Worm (Caenorhabditis elegans) whole organism, late embryonic: Measurements from ENCODE around the gene Y53C12B.7.

ENCODE experiments used
- F13H6.1 ChIP-seq: sonication (generic microtip); optimal IDR thresholded peaks from 2 replicates; lab custom pipeline; 2016; ENCODE audit warnings: missing genetic modification characterization, missing compliant biosample characterization
- K02D7.2 ChIP-seq: sonication (generic microtip); optimal IDR thresholded peaks from 2 replicates; lab custom pipeline; 2017; ENCODE audit warnings: mild to moderate bottlenecking, missing genetic modification characterization, missing compliant biosample characterization
- ceh-14 ChIP-seq: sonication (generic microtip); optimal IDR thresholded peaks from 2 replicates; lab custom pipeline; 2016; ENCODE audit warnings: missing genotype, missing genetic modification characterization, missing compliant biosample characterization
- ceh-18 ChIP-seq: sonication (generic microtip); optimal IDR thresholded peaks from 2 replicates; lab custom pipeline; 2016; ENCODE audit warnings: missing genetic modification characterization, missing compliant biosample characterization
- ceh-19 ChIP-seq: fragments of 200-800 bp; sonication (Bioruptor generic); optimal IDR thresholded peaks from 2 replicates; lab custom pipeline; 2018; ENCODE audit warnings: mild to moderate bottlenecking, missing genetic modification characterization, missing compliant biosample characterization
- ceh-2 ChIP-seq: sonication (generic microtip); optimal IDR thresholded peaks from 2 replicates; lab custom pipeline; 2016; ENCODE audit warnings: missing genotype, missing genetic modification characterization, missing compliant biosample characterization
- ceh-22 ChIP-seq: sonication (generic microtip); optimal IDR thresholded peaks from 2 replicates; lab custom pipeline; 2017; ENCODE audit warnings: missing biosample characterization, missing genetic modification characterization
- ceh-24 ChIP-seq: sonication (generic microtip); optimal IDR thresholded peaks from 2 replicates; lab custom pipeline; 2016; ENCODE audit warnings: mild to moderate bottlenecking, missing genetic modification characterization, missing compliant biosample characterization
- ceh-30 ChIP-seq: fragments of 150-350 bp; optimal IDR thresholded peaks from 2 replicates; lab custom pipeline; 2014; ENCODE audit warnings: missing biosample characterization, missing genetic modification characterization
- ceh-34 ChIP-seq: sonication (generic microtip); optimal IDR thresholded peaks from 2 replicates; lab custom pipeline; 2016; ENCODE audit warnings: mild to moderate bottlenecking, missing genetic modification characterization, missing compliant biosample characterization
- ceh-45 ChIP-seq: fragments of 200-800 bp; sonication (Bioruptor generic); IDR thresholded peaks from 2 replicates; pipeline ENCODE4 v1.3.6; 2022; ENCODE audit warnings: missing genetic modification reagents, missing genetic modification characterization, missing compliant biosample characterization
- ceh-48 ChIP-seq: sonication (generic microtip); optimal IDR thresholded peaks from 2 replicates; lab custom pipeline; 2016; ENCODE audit warnings: missing genetic modification characterization, inconsistent platforms, missing compliant biosample characterization
- che-1 ChIP-seq: sonication (generic microtip); optimal IDR thresholded peaks from 2 replicates; lab custom pipeline; 2016; ENCODE audit warnings: mild to moderate bottlenecking, missing genetic modification characterization, missing compliant biosample characterization
- ets-4 ChIP-seq: sonication (generic microtip); optimal IDR thresholded peaks from 2 replicates; lab custom pipeline; 2016; ENCODE audit warnings: missing genetic modification characterization, missing compliant biosample characterization
- eyg-1 ChIP-seq: sonication (generic microtip); optimal IDR thresholded peaks from 2 replicates; lab custom pipeline; 2016; ENCODE audit warnings: missing genotype, missing genetic modification characterization, missing compliant biosample characterization
- fax-1 ChIP-seq: sonication (generic microtip); optimal IDR thresholded peaks from 2 replicates; lab custom pipeline; 2016; ENCODE audit warnings: missing genotype, missing genetic modification characterization, missing compliant biosample characterization
- fkh-6 ChIP-seq: sonication (generic microtip); optimal IDR thresholded peaks from 2 replicates; lab custom pipeline; 2016; ENCODE audit warnings: missing genetic modification characterization, missing compliant biosample characterization
- hlh-13 ChIP-seq: fragments of 200-800 bp; sonication (Bioruptor generic); optimal IDR thresholded peaks from 2 replicates; lab custom pipeline; 2018; ENCODE audit warnings: mild to moderate bottlenecking, missing genetic modification characterization, missing compliant biosample characterization
- hlh-15 ChIP-seq: sonication (generic microtip); optimal IDR thresholded peaks from 2 replicates; lab custom pipeline; 2016; ENCODE audit warnings: missing genetic modification characterization, missing compliant biosample characterization
- hlh-30 ChIP-seq: sonication (generic microtip); optimal IDR thresholded peaks from 2 replicates; lab custom pipeline; 2017; ENCODE audit warnings: antibody characterized with exemption, missing genetic modification characterization, missing compliant biosample characterization; ENCODE audit not compliant: insufficient read depth
- hlh-6 ChIP-seq: sonication (generic microtip); optimal IDR thresholded peaks from 2 replicates; lab custom pipeline; 2016; ENCODE audit warnings: missing genotype, missing genetic modification characterization, missing compliant biosample characterization
- lim-6 ChIP-seq: sonication (generic microtip); optimal IDR thresholded peaks from 2 replicates; lab custom pipeline; 2016; ENCODE audit warnings: missing genetic modification characterization, missing compliant biosample characterization
- lin-11 ChIP-seq: fragments of 200-800 bp; sonication (Bioruptor generic); optimal IDR thresholded peaks from 2 replicates; lab custom pipeline; 2018; ENCODE audit warnings: mild to moderate bottlenecking, missing genetic modification characterization, missing compliant biosample characterization
- madf-2 ChIP-seq: sonication (generic microtip); optimal IDR thresholded peaks from 2 replicates; lab custom pipeline; 2017; ENCODE audit warnings: missing genetic modification characterization, missing compliant biosample characterization
- nhr-11 ChIP-seq: fragments of 150-350 bp; optimal IDR thresholded peaks from 2 replicates; lab custom pipeline; 2014; ENCODE audit warnings: missing biosample characterization, missing genetic modification characterization
- nhr-232 ChIP-seq: sonication (generic microtip); optimal IDR thresholded peaks from 2 replicates; lab custom pipeline; 2016; ENCODE audit warnings: missing genetic modification characterization, missing compliant biosample characterization
- pag-3 ChIP-seq: sonication (generic microtip); optimal IDR thresholded peaks from 2 replicates; lab custom pipeline; 2016; ENCODE audit warnings: missing compliant biosample characterization, missing genetic modification characterization, borderline replicate concordance
- pat-9 ChIP-seq: fragments of 200-800 bp; sonication (Bioruptor generic); optimal IDR thresholded peaks from 2 replicates; lab custom pipeline; 2018; ENCODE audit warnings: mild to moderate bottlenecking, missing genetic modification characterization, moderate library complexity, missing compliant biosample characterization
- pax-1 ChIP-seq: fragments of 150-350 bp; optimal IDR thresholded peaks from 2 replicates; lab custom pipeline; 2014; ENCODE audit warnings: missing biosample characterization, missing genetic modification characterization
- pqm-1 ChIP-seq: sonication (generic microtip); optimal IDR thresholded peaks from 2 replicates; lab custom pipeline; 2016; ENCODE audit warnings: missing genetic modification characterization, missing compliant biosample characterization
- pros-1 ChIP-seq: fragments of 150-350 bp; optimal IDR thresholded peaks from 2 replicates; lab custom pipeline; 2014; ENCODE audit warnings: missing biosample characterization, missing genetic modification reagents, missing genetic modification characterization
- rnt-1 ChIP-seq: sonication (generic microtip); optimal IDR thresholded peaks from 2 replicates; lab custom pipeline; 2016; ENCODE audit warnings: missing genetic modification characterization, missing compliant biosample characterization
- sdc-2 ChIP-seq: sonication (generic microtip); optimal IDR thresholded peaks from 2 replicates; lab custom pipeline; 2016; ENCODE audit warnings: missing genotype, missing genetic modification characterization, missing compliant biosample characterization
- sox-2 ChIP-seq: fragments of 200-800 bp; sonication (Bioruptor generic); IDR thresholded peaks from 2 replicates; pipeline ENCODE4 v1.3.6; 2022; ENCODE audit warnings: missing genetic modification reagents, missing genetic modification characterization, missing compliant biosample characterization
- sox-4 ChIP-seq: sonication (generic microtip); optimal IDR thresholded peaks from 2 replicates; lab custom pipeline; 2017; ENCODE audit warnings: mild to moderate bottlenecking, missing genetic modification characterization, inconsistent platforms, missing compliant biosample characterization
- syd-9 ChIP-seq: sonication (generic microtip); optimal IDR thresholded peaks from 2 replicates; lab custom pipeline; 2016; ENCODE audit warnings: mild to moderate bottlenecking, missing genetic modification characterization, moderate library complexity, missing compliant biosample characterization
- tbx-7 ChIP-seq: sonication (generic microtip); optimal IDR thresholded peaks from 2 replicates; lab custom pipeline; 2016; ENCODE audit warnings: missing genotype, missing genetic modification characterization, missing compliant biosample characterization
- unc-42 ChIP-seq: sonication (generic microtip); optimal IDR thresholded peaks from 2 replicates; lab custom pipeline; 2016; ENCODE audit warnings: missing genotype, missing genetic modification characterization, missing compliant biosample characterization
- unc-55 ChIP-seq: sonication (generic microtip); optimal IDR thresholded peaks from 2 replicates; lab custom pipeline; 2017; ENCODE audit warnings: missing biosample characterization, missing genetic modification reagents, missing genetic modification characterization
- unc-86 ChIP-seq: sonication (generic microtip); optimal IDR thresholded peaks from 2 replicates; lab custom pipeline; 2016; ENCODE audit warnings: missing genetic modification characterization, missing compliant biosample characterization

Gene Y53C12B.7

ce11 chrII:9759382-9759781 lies 6.4 kb upstream of the Y53C12B.7 start:
- TF ChIP-seq pqm-1 (tag; lab: Kevin White, UChicago), result no peak
- TF ChIP-seq F13H6.1, result no peak
- no peak for TF ChIP-seq ceh-45 (GFP tag; lab: Robert Waterston, UW)
- no peak for TF ChIP-seq hlh-13 (GFP tag; lab: Kevin White, UChicago)
- no peak for TF ChIP-seq hlh-15
- TF ChIP-seq hlh-6 (tag; lab: Kevin White, UChicago), result no peak
- no peak for TF ChIP-seq syd-9 (tag; lab: Kevin White, UChicago)
- no peak for TF ChIP-seq ets-4 (tag; lab: Kevin White, UChicago)
- TF ChIP-seq ceh-22 (tag; lab: Kevin White, UChicago), result no peak
- no peak for TF ChIP-seq fkh-6
- TF ChIP-seq fax-1 (tag; lab: Kevin White, UChicago), result no peak
- no peak for TF ChIP-seq ceh-48 (tag; lab: Kevin White, UChicago)

ce11 chrII:9757651-9758282 lies 4.7 kb upstream of the Y53C12B.7 start, which contains the start of gene shk-1:
TSS of gene shk-1 (plus strand) at chrII:9758232.
- TF ChIP-seq nhr-11 (tag; lab: Kevin White, UChicago) (peak; percentile 87), unc-42 (tag; lab: Kevin White, UChicago) (no peak), ceh-24 (tag; lab: Kevin White, UChicago) (no peak), ceh-30 (no peak), rnt-1 (tag; lab: Kevin White, UChicago) (peak; percentile 23), ceh-14 (tag; lab: Kevin White, UChicago) (no peak), pax-1 (no peak), ceh-2 (tag; lab: Kevin White, UChicago) (no peak), unc-86 (tag; lab: Kevin White, UChicago) (no peak), syd-9 (tag; lab: Kevin White, UChicago) (no peak), hlh-30 (tag; lab: Kevin White, UChicago) (no peak), ceh-18 (tag; lab: Kevin White, UChicago) (peak; percentile 77), lin-11 (tag; lab: Kevin White, UChicago) (no peak)

- TF ChIP-seq syd-9 (tag; lab: Kevin White, UChicago) (no peak), lin-11 (tag; lab: Kevin White, UChicago) (no peak), F13H6.1 (no peak), ceh-34 (no peak), fax-1 (tag; lab: Kevin White, UChicago) (no peak), che-1 (tag; lab: Kevin White, UChicago) (no peak), nhr-232 (tag; lab: Kevin White, UChicago) (no peak), sox-2 (GFP tag; lab: Robert Waterston, UW) (no peak), eyg-1 (tag; lab: Kevin White, UChicago) (no peak), tbx-7 (tag; lab: Kevin White, UChicago) (no peak), lim-6 (no peak), ceh-45 (GFP tag; lab: Robert Waterston, UW) (no peak), unc-55 (GFP tag; lab: Kevin White, UChicago) (no peak), K02D7.2 (tag; lab: Kevin White, UChicago) (no peak), sox-4 (tag; lab: Kevin White, UChicago) (no peak), pros-1 (tag; lab: Kevin White, UChicago) (no peak)
These were observed 2.4 kb upstream of the Y53C12B.7 start for ce11 chrII:9755425-9755824.

- TF ChIP-seq nhr-232 (tag; lab: Kevin White, UChicago), result no peak
- no peak for TF ChIP-seq pat-9 (tag; lab: Kevin White, UChicago)
- no peak for TF ChIP-seq unc-42 (tag; lab: Kevin White, UChicago)
- TF ChIP-seq ceh-48 (tag; lab: Kevin White, UChicago), result no peak
- TF ChIP-seq eyg-1 (tag; lab: Kevin White, UChicago), result no peak
- no peak for TF ChIP-seq ceh-24 (tag; lab: Kevin White, UChicago)
- no peak for TF ChIP-seq madf-2 (tag; lab: Kevin White, UChicago)
- no peak for TF ChIP-seq sdc-2 (tag; lab: Kevin White, UChicago)
- no peak for TF ChIP-seq ceh-19 (GFP tag; lab: Kevin White, UChicago)
- no peak for TF ChIP-seq ceh-22 (tag; lab: Kevin White, UChicago)
- TF ChIP-seq pag-3 (tag; lab: Kevin White, UChicago), result no peak
- TF ChIP-seq unc-55 (GFP tag; lab: Kevin White, UChicago), result no peak
- no peak for TF ChIP-seq pax-1
These were observed 712 bp upstream of the Y53C12B.7 start, which contains the start of gene ZK1321.1 for ce11 chrII:9753730-9754129. TSS of gene ZK1321.1 (plus strand) at chrII:9754030.
